Fruit fly (Drosophila melanogaster): ENCODE data around the gene CG13362.

CG13362 gene

dm6 chrX:711852-712251 is 39.2 kb downstream of the CG13362 start (continued):
- no peak for TF ChIP-seq Xbp1 (GFP tag; optimal IDR thresholded peaks at IDR 0.05)
- no peak for TF ChIP-seq ken (GFP tag; IDR thresholded peaks at IDR 0.05)
- TF ChIP-seq CG31441 (GFP tag; IDR thresholded peaks at IDR 0.05), result 0 out of 2 replicates have a peak, but pooled peaks have one; percentile 12
- no peak for TF ChIP-seq ranshi (GFP tag; IDR thresholded peaks at IDR 0.05)
- no peak for TF ChIP-seq Antp (GFP tag; optimal IDR thresholded peaks at IDR 0.05)
- TF ChIP-seq CG9797 (GFP tag; optimal IDR thresholded peaks at IDR 0.05), result no peak
- TF ChIP-seq CG3407 (GFP tag; optimal IDR thresholded peaks at IDR 0.05), result no peak
- no peak for TF ChIP-seq br (optimal IDR thresholded peaks at IDR 0.05)
- TF ChIP-seq CG10959 (GFP tag; IDR thresholded peaks at IDR 0.05), result no peak
- TF ChIP-seq lab (GFP tag; optimal IDR thresholded peaks at IDR 0.05), result no peak
- TF ChIP-seq eve (GFP tag; optimal IDR thresholded peaks at IDR 0.05), result no peak
- no peak for TF ChIP-seq MESR4 (GFP tag; optimal IDR thresholded peaks at IDR 0.05)
- TF ChIP-seq CG8388 (GFP tag; optimal IDR thresholded peaks at IDR 0.05), result peak; percentile 1
- TF ChIP-seq CG11398 (GFP tag; optimal IDR thresholded peaks at IDR 0.05), result no peak
- peak; percentile 33 for TF ChIP-seq Sox102F (GFP tag; optimal IDR thresholded peaks at IDR 0.05)
- peak; percentile 2 for TF ChIP-seq unpg (GFP tag; optimal IDR thresholded peaks at IDR 0.05)
- no peak for TF ChIP-seq CG31388 (GFP tag; optimal IDR thresholded peaks at IDR 0.05)
- peak; percentile 2 for TF ChIP-seq CG2678 (tag; optimal IDR thresholded peaks at IDR 0.05)
- no peak for TF ChIP-seq CG1602 (GFP tag; optimal IDR thresholded peaks at IDR 0.05)
- peak; percentile 41 for TF ChIP-seq CG2712 (tag; optimal IDR thresholded peaks at IDR 0.05)
- TF ChIP-seq sens (GFP tag), result peak; percentile 72
- peak; percentile 3 for TF ChIP-seq CG14710 (tag; optimal IDR thresholded peaks at IDR 0.05)
- no peak for TF ChIP-seq fd3F (GFP tag; optimal IDR thresholded peaks at IDR 0.05)
- TF ChIP-seq CG12659 (GFP tag; optimal IDR thresholded peaks at IDR 0.05), result no peak
- TF ChIP-seq psq (GFP tag; optimal IDR thresholded peaks at IDR 0.05), result no peak
- TF ChIP-seq sisA (GFP tag; IDR thresholded peaks at IDR 0.05), result no peak

dm6 chrX:710914-711313 is 40.2 kb downstream of the CG13362 start:
- TF ChIP-seq CG6791 (GFP tag; IDR thresholded peaks at IDR 0.05; ENCODE audit: partially characterized antibody), result 0 out of 3 replicates have a peak, but pooled peaks have one; percentile 27
- peak; percentile 55; the same call in 2 of the 3 replicates for TF ChIP-seq HLH4C (GFP tag; IDR thresholded peaks at IDR 0.05; ENCODE audit: partially characterized antibody)
- TF ChIP-seq stc (GFP tag; IDR thresholded peaks at IDR 0.05), result no peak

dm6 chrX:709495-709894 is 41.6 kb downstream of the CG13362 start:
- TF ChIP-seq row (GFP tag; IDR thresholded peaks at IDR 0.05) (no peak), CG4424 (GFP tag; optimal IDR thresholded peaks at IDR 0.05) (peak; percentile 95)

dm6 chrX:702484-702883 is 48.6 kb downstream of the CG13362 start:
- TF ChIP-seq sens (GFP tag) (peak; percentile 34), CG6791 (GFP tag; IDR thresholded peaks at IDR 0.05; ENCODE audit: partially characterized antibody) (no peak), Hr78 (GFP tag; optimal IDR thresholded peaks at IDR 0.05) (peak in 1 of 2 experiments; percentile 95), otp (GFP tag; IDR thresholded peaks at IDR 0.05) (no peak)
